Worm (Caenorhabditis elegans): ENCODE measurements around the gene msp-58.

- TF ChIP-seq ceh-36 (tag; optimal IDR thresholded peaks at IDR 0.05) (no peak), pes-1 (GFP tag; IDR thresholded peaks at IDR 0.05) (no peak), tbx-11 (GFP tag; IDR thresholded peaks at IDR 0.05) (no peak), flt-1 (GFP tag; IDR thresholded peaks at IDR 0.05) (no peak), hmbx-1 (tag; optimal IDR thresholded peaks at IDR 0.05) (no peak), ama-1 (optimal IDR thresholded peaks at IDR 0.05) (no peak), tbx-37 (GFP tag; conservative IDR thresholded peaks at IDR 0.05) (no peak), scrt-1 (GFP tag; IDR thresholded peaks at IDR 0.05) (no peak)
Measured at ce11 chrIV:5290547-5290946, 17.8 kb upstream of the msp-58 start, which contains the start of gene nlp-47.

Data from whole organism, early embryonic.